Fruit fly (Drosophila melanogaster) whole organism: ENCODE data around the gene Bace.
A peak's percentile ranks its signal among the peaks of the same experiment; 100 is the strongest.

Experiments used
- CG8478 ChIP-seq: fragments of >200 bp; optimal IDR thresholded peaks from 2 replicates; lab custom pipeline; 2018; ENCODE audit warnings: inconsistent platforms
- Dll ChIP-seq: fragments of >200 bp; optimal IDR thresholded peaks from 2 replicates; lab custom pipeline; 2017
- pan ChIP-seq: fragments of >200 bp; optimal IDR thresholded peaks from 2 replicates; lab custom pipeline; 2017
- psq ChIP-seq: fragments of >200 bp; optimal IDR thresholded peaks from 2 replicates; lab custom pipeline; 2017
- usp ChIP-seq: fragments of >200 bp; optimal IDR thresholded peaks from 2 replicates; lab custom pipeline; 2017; ENCODE audit warnings: missing biosample characterization, missing genetic modification characterization, mixed read lengths

- TF ChIP-seq psq (no peak), usp (GFP tag; lab: Kevin White, UChicago) (no peak), CG8478 (lab: Kevin White, UChicago) (no peak), pan (no peak), Dll (lab: Kevin White, UChicago) (peak; percentile 50)
Measured at dm6 chr2L:8478379-8478778, 17.7 kb downstream of the Bace start.
